Worm (Caenorhabditis elegans) whole organism, L4 larva: Measurements from ENCODE around the gene efhc-1.

Experiments
- ama-1 ChIP-seq: fragments of 150-350 bp; optimal IDR thresholded peaks from 2 replicates; lab custom pipeline; 2014; ENCODE audit warnings: inconsistent platforms, mixed read lengths
- daf-16 ChIP-seq, 3 experiments: sonication (generic microtip); optimal IDR thresholded peaks; 2 replicates each; lab custom pipeline; 2016 to 2017; ENCODE audit warnings: missing genetic modification characterization in 3 of 3, missing genetic modification reagents in 3 of 3, mild to moderate bottlenecking in 2 of 3, missing compliant biosample characterization in 2 of 3, missing biosample characterization in 1 of 3, moderate library complexity in 1 of 3
- fkh-10 ChIP-seq: fragments of 150-350 bp; optimal IDR thresholded peaks from 2 replicates; lab custom pipeline; 2014; ENCODE audit warnings: missing biosample characterization, missing genetic modification reagents, missing genetic modification characterization
- fos-1 ChIP-seq: fragments of 150-350 bp; optimal IDR thresholded peaks from 2 replicates; lab custom pipeline; 2014; ENCODE audit warnings: missing biosample characterization, missing genetic modification characterization
- hlh-11 ChIP-seq: fragments of 200-800 bp; sonication (Bioruptor generic); optimal IDR thresholded peaks from 2 replicates; lab custom pipeline; 2018; ENCODE audit warnings: mild to moderate bottlenecking, missing genetic modification characterization, missing compliant biosample characterization
- tag-97 ChIP-seq: fragments of 200-800 bp; sonication (Bioruptor generic); IDR thresholded peaks from 2 replicates; pipeline ENCODE4 v1.3.6; 2022; ENCODE audit warnings: missing genetic modification characterization, missing compliant biosample characterization
- zag-1 ChIP-seq: fragments of 150-350 bp; optimal IDR thresholded peaks from 2 replicates; lab custom pipeline; 2014; ENCODE audit warnings: missing biosample characterization, missing genetic modification characterization

- TF ChIP-seq hlh-11 (tag; lab: Kevin White, UChicago) (peak; percentile 33), fkh-10 (GFP tag; lab: Kevin White, UChicago) (no peak), tag-97 (GFP tag; lab: Robert Waterston, UW) (no peak), zag-1 (no peak), fos-1 (tag; lab: Kevin White, UChicago) (no peak), ama-1 (lab: Kevin White, UChicago) (no peak), daf-16 (GFP tag; optimal IDR thresholded peaks at IDR 0.05; lab: Kevin White, UChicago) (no peak), daf-16 (tag; optimal IDR thresholded peaks at IDR 0.05; lab: Kevin White, UChicago) (no peak)
Measured at ce11 chrX:10372556-10372955, 14.4 kb downstream of the efhc-1 start, which contains the start of gene Y49A10A.2.
